Worm (Caenorhabditis elegans) whole organism, L3 larva: Measurements from ENCODE around the gene ugt-49.

Source experiments
- ZK546.5 ChIP-seq: sonication (generic microtip); optimal IDR thresholded peaks from 2 replicates; lab custom pipeline; 2017; ENCODE audit warnings: missing biosample characterization, missing genetic modification characterization
- ceh-16 ChIP-seq: sonication (generic microtip); optimal IDR thresholded peaks from 2 replicates; lab custom pipeline; 2017; ENCODE audit warnings: missing biosample characterization, missing genetic modification characterization
- ceh-82 ChIP-seq: fragments of 150-350 bp; optimal IDR thresholded peaks from 2 replicates; lab custom pipeline; 2014; ENCODE audit warnings: missing biosample characterization, missing genetic modification characterization
- daf-12 ChIP-seq: fragments of 150-350 bp; optimal IDR thresholded peaks from 2 replicates; lab custom pipeline; 2014; ENCODE audit warnings: missing biosample characterization, missing genetic modification reagents, missing genetic modification characterization
- elt-2 ChIP-seq: sonication (generic microtip); optimal IDR thresholded peaks from 2 replicates; lab custom pipeline; 2016; ENCODE audit warnings: missing genetic modification reagents, mild to moderate bottlenecking, missing genetic modification characterization, missing compliant biosample characterization
- fkh-10 ChIP-seq: sonication (generic microtip); optimal IDR thresholded peaks from 2 replicates; lab custom pipeline; 2017; ENCODE audit warnings: missing biosample characterization, missing genetic modification reagents, missing genetic modification characterization
- lsy-12 ChIP-seq: sonication (generic microtip); optimal IDR thresholded peaks from 2 replicates; lab custom pipeline; 2016; ENCODE audit warnings: mild to moderate bottlenecking, missing genetic modification characterization, missing compliant biosample characterization
- mdl-1 ChIP-seq: fragments of 150-350 bp; optimal IDR thresholded peaks from 2 replicates; lab custom pipeline; 2014; ENCODE audit warnings: missing biosample characterization, missing genetic modification characterization
- nfya-1 ChIP-seq: sonication (generic microtip); optimal IDR thresholded peaks from 2 replicates; lab custom pipeline; 2017; ENCODE audit warnings: missing genetic modification characterization, mild to moderate bottlenecking, missing compliant biosample characterization, antibody characterized with exemption, moderate library complexity; ENCODE audit not compliant: insufficient read depth
- nhr-25 ChIP-seq: sonication (generic microtip); optimal IDR thresholded peaks from 2 replicates; lab custom pipeline; 2017; ENCODE audit warnings: missing biosample characterization, missing genetic modification characterization
- nhr-28 ChIP-seq: fragments of 150-350 bp; optimal IDR thresholded peaks from 2 replicates; lab custom pipeline; 2014; ENCODE audit warnings: missing biosample characterization, missing genetic modification characterization
- nhr-67 ChIP-seq: fragments of 150-350 bp; optimal IDR thresholded peaks from 2 replicates; lab custom pipeline; 2014; ENCODE audit warnings: missing biosample characterization, missing genetic modification characterization
- nhr-77 ChIP-seq: fragments of 150-350 bp; optimal IDR thresholded peaks from 2 replicates; lab custom pipeline; 2014; ENCODE audit warnings: missing biosample characterization, missing genetic modification characterization
- ztf-11 ChIP-seq: fragments of 150-350 bp; optimal IDR thresholded peaks from 2 replicates; lab custom pipeline; 2014; ENCODE audit warnings: missing biosample characterization, missing genetic modification characterization

Gene ugt-49

DNA sequence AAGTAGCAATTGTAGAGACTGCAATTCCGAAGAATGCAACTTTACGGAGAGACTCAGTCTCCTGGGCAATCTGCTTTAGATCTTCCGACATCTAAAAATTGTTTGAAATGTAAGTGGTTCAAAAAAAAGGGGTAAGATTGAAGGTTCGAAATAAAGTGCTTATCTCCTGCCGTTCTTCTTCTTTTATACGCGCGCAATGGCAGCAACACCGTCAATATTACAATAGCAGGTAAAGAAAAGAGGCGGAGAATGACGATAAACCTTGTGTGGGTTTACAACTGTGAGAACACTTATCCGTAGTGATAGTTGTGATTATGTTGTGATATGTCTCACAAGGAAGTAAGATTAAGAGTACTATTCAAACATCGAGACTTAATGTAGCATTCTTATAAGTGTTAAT is 49.7 kb downstream of the ugt-49 start, which contains the start of gene col-13:
Gene col-13 (minus strand): TSS at position 101 of the 400 bp plus-strand sequence.
- TF ChIP-seq daf-12 (tag; lab: Kevin White, UChicago): no peak
- TF ChIP-seq ceh-82 (tag; lab: Kevin White, UChicago): no peak
- TF ChIP-seq lsy-12: no peak
- TF ChIP-seq fkh-10 (GFP tag; lab: Kevin White, UChicago): no peak
- TF ChIP-seq ztf-11 (tag; lab: Kevin White, UChicago): no peak
- TF ChIP-seq ZK546.5 (tag; lab: Kevin White, UChicago): no peak
- no peak for TF ChIP-seq mdl-1
- no peak for TF ChIP-seq nfya-1
- TF ChIP-seq nhr-77 (tag; lab: Kevin White, UChicago): no peak
- no peak for TF ChIP-seq elt-2 (tag; lab: Kevin White, UChicago)
- no peak for TF ChIP-seq nhr-67 (tag; lab: Kevin White, UChicago)
- no peak for TF ChIP-seq ceh-16 (tag; lab: Kevin White, UChicago)

DNA sequence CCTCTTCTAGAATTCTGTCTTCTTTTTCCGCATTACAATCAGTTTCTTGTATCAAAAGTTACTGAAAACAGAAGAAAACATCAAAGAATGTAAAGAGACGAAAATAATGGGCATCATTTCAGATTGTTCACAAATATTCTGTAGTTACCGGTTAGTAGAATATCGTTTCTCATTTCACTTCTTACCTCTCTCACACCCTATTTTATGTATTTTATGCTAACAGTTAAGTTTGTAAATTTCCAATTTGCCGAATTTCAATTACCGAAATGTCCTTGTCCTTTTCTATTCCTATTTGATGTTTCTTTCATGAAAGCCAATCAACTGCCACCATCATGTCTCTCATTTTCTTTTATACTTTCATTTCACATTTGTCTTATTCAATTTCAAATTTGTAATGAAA is 51.4 kb downstream of the ugt-49 start:
- no peak for TF ChIP-seq nhr-28 (tag; lab: Kevin White, UChicago)
- TF ChIP-seq nhr-25 (tag; lab: Kevin White, UChicago): peak; percentile 61
